Worm (Caenorhabditis elegans): ENCODE measurements around the gene Y51A2B.4.

DNA sequence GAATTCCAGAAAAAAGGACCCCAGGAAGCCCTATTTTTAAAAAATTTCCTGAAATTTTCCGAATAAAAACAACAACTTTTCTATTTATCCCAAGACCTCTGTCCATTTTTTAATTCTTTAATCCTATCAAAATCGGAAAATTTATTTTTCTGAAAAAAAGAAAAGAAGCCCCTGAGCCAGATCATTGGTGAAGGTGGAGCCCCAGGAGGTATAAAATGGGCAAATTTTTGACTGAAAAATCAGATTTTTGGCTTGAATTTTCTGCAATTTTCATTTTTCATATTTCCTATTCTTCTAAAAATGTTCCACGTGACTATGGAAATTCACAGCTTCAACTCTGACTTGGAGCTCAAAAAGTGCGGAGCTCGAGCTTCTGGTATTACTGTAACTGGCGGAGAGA is 10.1 kb downstream of the Y51A2B.4 start, which contains the start of gene Y51A2B.8:
- TF ChIP-seq nhr-28 (tag; optimal IDR thresholded peaks at IDR 0.05) (no peak), ham-2 (GFP tag; optimal IDR thresholded peaks at IDR 0.05) (no peak), nhr-76 (tag; optimal IDR thresholded peaks at IDR 0.05) (no peak), pha-4 (tag; optimal IDR thresholded peaks at IDR 0.05) (no peak), nhr-237 (tag; optimal IDR thresholded peaks at IDR 0.05) (no peak), flh-1 (GFP tag; optimal IDR thresholded peaks at IDR 0.05) (no peak), snpc-4 (tag; optimal IDR thresholded peaks at IDR 0.05) (no peak), drap-1 (GFP tag; optimal IDR thresholded peaks at IDR 0.05) (no peak), lin-13 (tag; optimal IDR thresholded peaks at IDR 0.05) (no peak), unc-62 (GFP tag; optimal IDR thresholded peaks at IDR 0.05) (no peak)
